Fruit fly (Drosophila melanogaster): ENCODE measurements around the gene CG32270.
A peak's percentile ranks its signal among the peaks of the same experiment; 100 is the strongest.

Gene CG32270

dm6 chr3L:3178530-3179096 is 30.2 kb downstream of the CG32270 start, which contains the start of the genes MnM and Girdin (continued):
- TF ChIP-seq CG9817 (tag; optimal IDR thresholded peaks at IDR 0.05) (peak; percentile 67), wdn (GFP tag; IDR thresholded peaks at IDR 0.05) (no peak), CG4360 (GFP tag; IDR thresholded peaks at IDR 0.05) (no peak), CG4328 (GFP tag; optimal IDR thresholded peaks at IDR 0.05) (no peak), Atf3 (GFP tag; optimal IDR thresholded peaks at IDR 0.05) (peak; percentile 54), gro (GFP tag; optimal IDR thresholded peaks at IDR 0.05) (peak; percentile 63), ken (GFP tag; IDR thresholded peaks at IDR 0.05) (0 out of 3 replicates have a peak, but pooled peaks have one; percentile 31), CG11695 (GFP tag; IDR thresholded peaks at IDR 0.05) (no peak), ranshi (GFP tag; IDR thresholded peaks at IDR 0.05) (peak; percentile 54; the same call in 1 of the 2 replicates), sr (GFP tag; IDR thresholded peaks at IDR 0.05) (no peak), B-H2 (GFP tag; optimal IDR thresholded peaks at IDR 0.05) (no peak), Elba2 (GFP tag; optimal IDR thresholded peaks at IDR 0.05) (no peak), sc (optimal IDR thresholded peaks at IDR 0.05) (no peak), sc (GFP tag; optimal IDR thresholded peaks at IDR 0.05) (no peak), trh (GFP tag; optimal IDR thresholded peaks at IDR 0.05) (peak; percentile 17), CG3838 (GFP tag; optimal IDR thresholded peaks at IDR 0.05) (no peak), pnt (GFP tag; optimal IDR thresholded peaks at IDR 0.05) (peak; percentile 70), CG43689 (GFP tag; IDR thresholded peaks at IDR 0.05) (no peak), stc (GFP tag; IDR thresholded peaks at IDR 0.05) (no peak), CG10959 (GFP tag; IDR thresholded peaks at IDR 0.05) (no peak), kay (GFP tag; optimal IDR thresholded peaks at IDR 0.05) (peak; percentile 44), CG15514 (GFP tag; optimal IDR thresholded peaks at IDR 0.05) (peak; percentile 88), Fer2 (tag; optimal IDR thresholded peaks at IDR 0.05) (peak; percentile 24), cad (GFP tag; optimal IDR thresholded peaks at IDR 0.05) (no peak), Gug (GFP tag; IDR thresholded peaks at IDR 0.05) (peak; percentile 56; the same call in 2 of the 4 replicates), zfh2 (GFP tag; optimal IDR thresholded peaks at IDR 0.05) (peak; percentile 91), CG18764 (GFP tag; optimal IDR thresholded peaks at IDR 0.05) (peak; percentile 32), CG3407 (GFP tag; optimal IDR thresholded peaks at IDR 0.05) (no peak), CG12155 (GFP tag; optimal IDR thresholded peaks at IDR 0.05) (peak; percentile 71), Nf-YA (GFP tag; IDR thresholded peaks at IDR 0.05) (no peak), CG12391 (tag; optimal IDR thresholded peaks at IDR 0.05) (peak; percentile 75), CG1832 (GFP tag; optimal IDR thresholded peaks at IDR 0.05) (no peak), CG17829 (tag; optimal IDR thresholded peaks at IDR 0.05) (peak; percentile 71), slou (GFP tag; optimal IDR thresholded peaks at IDR 0.05) (no peak), dm (GFP tag; optimal IDR thresholded peaks at IDR 0.05) (peak; percentile 77), CG4707 (GFP tag; optimal IDR thresholded peaks at IDR 0.05) (no peak), CG11093 (GFP tag; IDR thresholded peaks at IDR 0.05) (no peak), GATAe (GFP tag; conservative IDR thresholded peaks at IDR 0.05) (no peak), grn (GFP tag; optimal IDR thresholded peaks at IDR 0.05) (no peak), CG5180 (GFP tag; optimal IDR thresholded peaks at IDR 0.05) (no peak), Aef1 (GFP tag; IDR thresholded peaks at IDR 0.05) (0 out of 3 replicates have a peak, but pooled peaks have one; percentile 21), CG34422 (GFP tag; IDR thresholded peaks at IDR 0.05) (no peak), CG18599 (GFP tag; optimal IDR thresholded peaks at IDR 0.05) (peak; percentile 44), Atf-2 (GFP tag; optimal IDR thresholded peaks at IDR 0.05) (peak; percentile 70), CG12219 (GFP tag; optimal IDR thresholded peaks at IDR 0.05) (no peak), CG42726 (GFP tag; IDR thresholded peaks at IDR 0.05; ENCODE audit: partially characterized antibody) (0 out of 2 replicates have a peak, but pooled peaks have one; percentile 49), ato (GFP tag; IDR thresholded peaks at IDR 0.05; ENCODE audit: partially characterized antibody) (peak; percentile 64; the same call in 1 of the 2 replicates), corto (GFP tag; optimal IDR thresholded peaks at IDR 0.05) (no peak), Hr3 (GFP tag; optimal IDR thresholded peaks at IDR 0.05) (peak; percentile 86), lola (GFP tag; optimal IDR thresholded peaks at IDR 0.05) (peak in 1 of 3 experiments; percentile 58), CG14965 (GFP tag; optimal IDR thresholded peaks at IDR 0.05; ENCODE audit: borderline replicate concordance) (peak; percentile 38)
